Fruit fly (Drosophila melanogaster) whole organism: ENCODE data around the gene Npc1a.

Experiments
- Dll ChIP-seq: fragments of >200 bp; optimal IDR thresholded peaks from 2 replicates; lab custom pipeline; 2017
- EcR ChIP-seq, 2 experiments: fragments of >200 bp; optimal IDR thresholded peaks; 2 replicates each; lab custom pipeline; 2017; ENCODE audit warnings: missing biosample characterization in 2 of 2, missing genetic modification characterization in 2 of 2, missing genetic modification reagents in 2 of 2
- pan ChIP-seq: fragments of >200 bp; optimal IDR thresholded peaks from 2 replicates; lab custom pipeline; 2017
- psq ChIP-seq: fragments of >200 bp; optimal IDR thresholded peaks from 2 replicates; lab custom pipeline; 2017
- usp ChIP-seq: fragments of >200 bp; optimal IDR thresholded peaks from 2 replicates; lab custom pipeline; 2017; ENCODE audit warnings: missing biosample characterization, missing genetic modification characterization, mixed read lengths

- TF ChIP-seq pan (lab: Kevin White, UChicago) (no peak), EcR (GFP tag; optimal IDR thresholded peaks at IDR 0.05; lab: Kevin White, UChicago) (no peak), usp (GFP tag; lab: Kevin White, UChicago) (no peak), Dll (no peak), psq (lab: Kevin White, UChicago) (no peak)
These were observed 28.7 kb upstream of the Npc1a start for dm6 chr2L:10249655-10250202.
